Worm (Caenorhabditis elegans) whole organism, young adult: ENCODE measurements around the gene ech-8.

Experiments
- B0019.2 ChIP-seq: fragments of 200-800 bp; sonication (Bioruptor generic); conservative IDR thresholded peaks from 2 replicates; pipeline ENCODE4 v1.3.6; 2022; ENCODE audit warnings: missing genetic modification reagents, missing genetic modification characterization, missing compliant biosample characterization
- C06A6.2 ChIP-seq: fragments of 200-800 bp; sonication (Bioruptor generic); conservative IDR thresholded peaks from 2 replicates; pipeline ENCODE4 v1.3.6; 2022; ENCODE audit warnings: missing genetic modification characterization, missing compliant biosample characterization
- F10E7.11 ChIP-seq: sonication (generic microtip); optimal IDR thresholded peaks from 2 replicates; lab custom pipeline; 2017; ENCODE audit warnings: mild to moderate bottlenecking, missing genetic modification characterization, moderate library complexity, missing compliant biosample characterization
- F37B4.10 ChIP-seq: fragments of 200-800 bp; sonication (Bioruptor generic); IDR thresholded peaks from 2 replicates; pipeline ENCODE4 v1.3.6; 2022; ENCODE audit warnings: missing genetic modification characterization, missing compliant biosample characterization
- F49E8.2 ChIP-seq: sonication (generic microtip); optimal IDR thresholded peaks from 3 replicates; lab custom pipeline; 2017; ENCODE audit warnings: missing genetic modification characterization, mild to moderate bottlenecking, missing compliant biosample characterization, antibody characterized with exemption, moderate library complexity; ENCODE audit not compliant: insufficient read depth
- F57C9.4 ChIP-seq: sonication (generic microtip); optimal IDR thresholded peaks from 2 replicates; lab custom pipeline; 2017; ENCODE audit warnings: mild to moderate bottlenecking, missing genetic modification characterization, missing compliant biosample characterization
- K12H6.12 ChIP-seq: fragments of 200-800 bp; sonication (Bioruptor generic); optimal IDR thresholded peaks from 2 replicates; lab custom pipeline; 2018; ENCODE audit warnings: mild to moderate bottlenecking, missing genetic modification characterization, missing compliant biosample characterization
- Y67H2A.10 ChIP-seq: fragments of 200-800 bp; sonication (Bioruptor generic); conservative IDR thresholded peaks from 2 replicates; pipeline ENCODE4 v1.3.6; 2022; ENCODE audit warnings: missing genetic modification reagents, missing genetic modification characterization, missing compliant biosample characterization
- Y95B8A.8 ChIP-seq: fragments of 200-800 bp; sonication (Bioruptor generic); IDR thresholded peaks from 2 replicates; pipeline ENCODE4 v1.3.6; 2022; ENCODE audit warnings: missing genetic modification reagents, missing genetic modification characterization, missing compliant biosample characterization
- ZK185.1 ChIP-seq: sonication (generic microtip); optimal IDR thresholded peaks from 2 replicates; lab custom pipeline; 2016; ENCODE audit warnings: mild to moderate bottlenecking, missing genetic modification characterization, missing compliant biosample characterization; ENCODE audit not compliant: poor library complexity, severe bottlenecking
- aptf-2 ChIP-seq: fragments of 200-800 bp; sonication (Bioruptor generic); conservative IDR thresholded peaks from 2 replicates; pipeline ENCODE4 v1.3.6; 2022; ENCODE audit warnings: missing genetic modification reagents, missing genetic modification characterization, missing compliant biosample characterization
- cebp-1 ChIP-seq, 2 experiments: fragments of 200-800 bp in 1 of 2; sonication (Bioruptor generic) in 1 of 2; sonication (generic microtip) in 1 of 2; IDR thresholded peaks in 1 of 2; optimal IDR thresholded peaks in 1 of 2; 2 replicates each; pipeline versions ENCODE4 v1.3.6 to Lab custom; 2017 to 2022; ENCODE audit warnings: missing compliant biosample characterization in 2 of 2, missing genetic modification characterization in 2 of 2, mild to moderate bottlenecking in 1 of 2, missing genetic modification reagents in 1 of 2, moderate library complexity in 1 of 2
- cebp-2 ChIP-seq: fragments of 200-800 bp; sonication (Bioruptor generic); IDR thresholded peaks from 2 replicates; pipeline ENCODE4 v1.3.6; 2022; ENCODE audit warnings: missing genetic modification characterization, missing compliant biosample characterization
- ceh-91 ChIP-seq: fragments of 200-800 bp; sonication (Bioruptor generic); IDR thresholded peaks from 2 replicates; pipeline ENCODE4 v1.3.6; 2022; ENCODE audit warnings: missing genetic modification reagents, missing genetic modification characterization, missing compliant biosample characterization
- dox-1 ChIP-seq: fragments of 200-800 bp; sonication (Bioruptor generic); IDR thresholded peaks from 2 replicates; pipeline ENCODE4 v1.3.6; 2022; ENCODE audit warnings: missing genetic modification reagents, missing genetic modification characterization, missing compliant biosample characterization
- hlh-12 ChIP-seq: sonication (generic microtip); optimal IDR thresholded peaks from 2 replicates; lab custom pipeline; 2016; ENCODE audit warnings: missing genetic modification characterization, missing compliant biosample characterization
- hmg-20 ChIP-seq: fragments of 200-800 bp; sonication (Bioruptor generic); IDR thresholded peaks from 2 replicates; pipeline ENCODE4 v1.3.6; 2022; ENCODE audit warnings: missing genetic modification reagents, missing genetic modification characterization, missing compliant biosample characterization
- let-526 ChIP-seq: fragments of 200-800 bp; sonication (Bioruptor generic); IDR thresholded peaks from 2 replicates; pipeline ENCODE4 v1.3.6; 2022; ENCODE audit warnings: missing genetic modification reagents, missing genetic modification characterization, missing compliant biosample characterization
- let-607 ChIP-seq, 2 experiments: fragments of 200-800 bp in 1 of 2; sonication (Bioruptor generic) in 1 of 2; sonication (generic microtip) in 1 of 2; optimal IDR thresholded peaks; 2 replicates each; lab custom pipeline; 2016 to 2018; ENCODE audit warnings: mild to moderate bottlenecking in 2 of 2, missing compliant biosample characterization in 2 of 2, missing genetic modification characterization in 2 of 2, moderate library complexity in 2 of 2, missing genotype in 1 of 2
- lin-26 ChIP-seq: fragments of 200-800 bp; sonication (Bioruptor generic); IDR thresholded peaks from 2 replicates; pipeline ENCODE4 v1.3.6; 2022; ENCODE audit warnings: missing genetic modification reagents, missing genetic modification characterization, missing compliant biosample characterization
- lin-35 ChIP-seq, 3 experiments: fragments of 150-350 bp in 2 of 3; sonication (generic microtip) in 1 of 3; optimal IDR thresholded peaks; 2 replicates each; lab custom pipeline; 2014 to 2018; ENCODE audit warnings: missing biosample characterization in 3 of 3, missing genetic modification characterization in 3 of 3, missing genetic modification reagents in 3 of 3
- madf-10 ChIP-seq: sonication (generic microtip); optimal IDR thresholded peaks from 2 replicates; lab custom pipeline; 2016; ENCODE audit warnings: mild to moderate bottlenecking, missing genetic modification characterization, missing compliant biosample characterization
- mel-28 ChIP-seq: sonication (generic microtip); optimal IDR thresholded peaks from 2 replicates; lab custom pipeline; 2016; ENCODE audit warnings: borderline replicate concordance, mild to moderate bottlenecking, missing genetic modification characterization, missing compliant biosample characterization
- mxl-1 ChIP-seq: sonication (generic microtip); optimal IDR thresholded peaks from 2 replicates; lab custom pipeline; 2016; ENCODE audit warnings: missing genetic modification characterization, missing compliant biosample characterization
- nhr-179 ChIP-seq: sonication (generic microtip); optimal IDR thresholded peaks from 2 replicates; lab custom pipeline; 2016; ENCODE audit warnings: mild to moderate bottlenecking, missing genetic modification characterization, missing compliant biosample characterization
- nhr-27 ChIP-seq: fragments of 200-800 bp; sonication (Bioruptor generic); optimal IDR thresholded peaks from 2 replicates; lab custom pipeline; 2018; ENCODE audit warnings: mild to moderate bottlenecking, missing genetic modification characterization, moderate library complexity, missing compliant biosample characterization
- nhr-90 ChIP-seq: sonication (generic microtip); optimal IDR thresholded peaks from 2 replicates; lab custom pipeline; 2016; ENCODE audit warnings: missing genotype, mild to moderate bottlenecking, missing genetic modification characterization, missing compliant biosample characterization
- pbrm-1 ChIP-seq: fragments of 200-800 bp; sonication (Bioruptor generic); IDR thresholded peaks from 2 replicates; pipeline ENCODE4 v1.3.6; 2022; ENCODE audit warnings: missing genetic modification reagents, missing genetic modification characterization, missing compliant biosample characterization
- rpc-1 ChIP-seq, 2 experiments: fragments of 150-350 bp in 1 of 2; sonication (generic microtip) in 1 of 2; optimal IDR thresholded peaks; 2 replicates each; lab custom pipeline; 2014 to 2018; ENCODE audit warnings: missing biosample characterization in 1 of 2, missing genetic modification characterization in 1 of 2, missing genetic modification reagents in 1 of 2, missing genotype in 1 of 2
- sdz-38 ChIP-seq: sonication (generic microtip); optimal IDR thresholded peaks from 2 replicates; lab custom pipeline; 2016; ENCODE audit warnings: missing genotype, missing genetic modification characterization, missing compliant biosample characterization
- sea-2 ChIP-seq: fragments of 200-800 bp; sonication (Bioruptor generic); IDR thresholded peaks from 2 replicates; pipeline ENCODE4 v1.3.6; 2022; ENCODE audit warnings: missing genetic modification characterization, missing compliant biosample characterization
- snpc-3.4 ChIP-seq: sonication (generic microtip); optimal IDR thresholded peaks from 2 replicates; lab custom pipeline; 2017; ENCODE audit warnings: missing genetic modification characterization, mild to moderate bottlenecking, missing compliant biosample characterization, antibody characterized with exemption, moderate library complexity, missing genotype, missing genetic modification reagents
- sptf-2 ChIP-seq: fragments of 200-800 bp; sonication (Bioruptor generic); optimal IDR thresholded peaks from 2 replicates; lab custom pipeline; 2018; ENCODE audit warnings: mild to moderate bottlenecking, missing genetic modification characterization, missing compliant biosample characterization
- tlf-1 ChIP-seq: fragments of 200-800 bp; sonication (Bioruptor generic); optimal IDR thresholded peaks from 2 replicates; lab custom pipeline; 2018; ENCODE audit warnings: mild to moderate bottlenecking, missing genetic modification characterization, missing compliant biosample characterization
- unc-62 ChIP-seq: fragments of 150-350 bp; optimal IDR thresholded peaks from 2 replicates; lab custom pipeline; 2014; ENCODE audit warnings: missing biosample characterization, missing genetic modification reagents, missing genetic modification characterization
- zfh-2 ChIP-seq: fragments of 200-800 bp; sonication (Bioruptor generic); conservative IDR thresholded peaks from 2 replicates; pipeline ENCODE4 v1.3.6; 2022; ENCODE audit warnings: missing genetic modification reagents, missing genetic modification characterization, missing compliant biosample characterization
- zim-3 ChIP-seq: sonication (generic microtip); optimal IDR thresholded peaks from 2 replicates; lab custom pipeline; 2017; ENCODE audit warnings: mild to moderate bottlenecking, missing genetic modification characterization, moderate library complexity, missing compliant biosample characterization
- ztf-25 ChIP-seq: fragments of 200-800 bp; sonication (Bioruptor generic); IDR thresholded peaks from 2 replicates; pipeline ENCODE4 v1.3.6; 2022; ENCODE audit warnings: missing genetic modification reagents, missing genetic modification characterization, missing compliant biosample characterization
- ztf-28 ChIP-seq: fragments of 200-800 bp; sonication (Bioruptor generic); IDR thresholded peaks from 2 replicates; pipeline ENCODE4 v1.3.6; 2022; ENCODE audit warnings: missing genetic modification reagents, missing genetic modification characterization, missing compliant biosample characterization
- ztf-6 ChIP-seq: fragments of 200-800 bp; sonication (Bioruptor generic); IDR thresholded peaks from 2 replicates; pipeline ENCODE4 v1.3.6; 2022; ENCODE audit warnings: missing genetic modification reagents, missing genetic modification characterization, missing compliant biosample characterization

The ech-8 gene

ce11 chrIV:10216704-10217296, 22.2 kb downstream of the ech-8 start (continued):
- TF ChIP-seq F37B4.10 (GFP tag; lab: Robert Waterston, UW): no peak
- no peak for TF ChIP-seq F57C9.4
- no peak for TF ChIP-seq ztf-28
- no peak for TF ChIP-seq nhr-27 (tag; lab: Kevin White, UChicago)
- no peak for TF ChIP-seq aptf-2 (GFP tag; lab: Robert Waterston, UW)
- TF ChIP-seq ceh-91 (GFP tag; lab: Robert Waterston, UW): no peak
- no peak for TF ChIP-seq Y95B8A.8 (GFP tag; lab: Robert Waterston, UW)
- peak; percentile 90 for TF ChIP-seq zfh-2 (GFP tag; lab: Robert Waterston, UW)
- peak; percentile 29; the same call in 1 of the 2 replicates for TF ChIP-seq C06A6.2 (GFP tag; lab: Robert Waterston, UW)
- no peak for TF ChIP-seq B0019.2 (GFP tag; lab: Robert Waterston, UW)
- no peak for TF ChIP-seq let-526 (GFP tag; lab: Robert Waterston, UW)
- no peak for TF ChIP-seq madf-10 (tag; lab: Kevin White, UChicago)
- no peak for TF ChIP-seq Y67H2A.10 (GFP tag; lab: Robert Waterston, UW)
- no peak for TF ChIP-seq sptf-2 (GFP tag; lab: Kevin White, UChicago)
- no peak for TF ChIP-seq hlh-12 (tag; lab: Kevin White, UChicago)
- TF ChIP-seq ztf-6 (GFP tag; lab: Robert Waterston, UW): no peak
- TF ChIP-seq K12H6.12 (tag; lab: Kevin White, UChicago): no peak
- no peak for TF ChIP-seq nhr-90 (tag; lab: Kevin White, UChicago)
- TF ChIP-seq let-607 (tag; optimal IDR thresholded peaks at IDR 0.05; lab: Kevin White, UChicago): peak in 1 of 2 experiments; percentile 36
- TF ChIP-seq mxl-1: no peak
- no peak for TF ChIP-seq ZK185.1 (tag; lab: Kevin White, UChicago)
- no peak for TF ChIP-seq cebp-1 (GFP tag; IDR thresholded peaks at IDR 0.05; lab: Robert Waterston, UW)
- no peak for TF ChIP-seq cebp-1 (tag; optimal IDR thresholded peaks at IDR 0.05; lab: Kevin White, UChicago)
- TF ChIP-seq pbrm-1: peak; percentile 49; the same call in 1 of the 2 replicates
- no peak for TF ChIP-seq hmg-20 (GFP tag; lab: Robert Waterston, UW)
- TF ChIP-seq sea-2 (GFP tag; lab: Robert Waterston, UW): no peak
- TF ChIP-seq dox-1: peak; percentile 34; the same call in 1 of the 2 replicates
- TF ChIP-seq tlf-1: no peak
- no peak for TF ChIP-seq F49E8.2 (tag; lab: Kevin White, UChicago)
- no peak for TF ChIP-seq F10E7.11 (tag; lab: Kevin White, UChicago)
- TF ChIP-seq lin-26 (GFP tag; lab: Robert Waterston, UW): peak; percentile 90
- TF ChIP-seq mel-28: no peak
- no peak for TF ChIP-seq snpc-3.4
- no peak for TF ChIP-seq lin-35 (GFP tag; optimal IDR thresholded peaks at IDR 0.05; lab: Kevin White, UChicago)
- no peak for TF ChIP-seq unc-62 (GFP tag; lab: Kevin White, UChicago)
- TF ChIP-seq rpc-1 (optimal IDR thresholded peaks at IDR 0.05; lab: Kevin White, UChicago): no peak
- no peak for TF ChIP-seq rpc-1 (tag; optimal IDR thresholded peaks at IDR 0.05; lab: Kevin White, UChicago)
- TF ChIP-seq nhr-179 (tag; lab: Kevin White, UChicago): no peak
- TF ChIP-seq sdz-38 (tag; lab: Kevin White, UChicago): no peak
- TF ChIP-seq cebp-2: no peak
- TF ChIP-seq ztf-25: no peak
- TF ChIP-seq zim-3 (tag; lab: Kevin White, UChicago): no peak
